Worm (Caenorhabditis elegans): Measurements from ENCODE around the gene srbc-17.

srbc-17 gene

DNA sequence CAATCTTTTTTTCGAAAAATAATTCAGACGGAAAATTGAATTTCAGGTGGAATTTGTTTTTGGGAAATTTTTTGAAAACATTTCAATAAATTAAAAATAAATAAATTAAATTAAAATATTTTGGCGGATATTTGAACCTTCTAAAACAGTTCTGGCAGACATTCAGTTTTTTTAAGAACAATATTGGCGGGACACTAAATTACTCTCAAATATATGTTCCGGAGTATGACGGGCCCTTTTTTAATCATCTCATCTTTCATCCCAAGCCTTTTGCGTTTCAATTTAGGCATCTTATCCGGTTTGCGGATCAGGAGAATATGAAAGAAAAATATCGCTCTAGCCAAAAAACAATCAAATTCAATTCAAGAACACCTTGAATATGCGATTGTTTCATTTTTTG, 29.3 kb downstream of the srbc-17 start, which contains the start of gene svh-11:
TSS of gene svh-11 (plus strand) at position 301 of the 400 bp plus-strand sequence.
- no peak for TF ChIP-seq tag-97 (GFP tag; IDR thresholded peaks at IDR 0.05)

DNA sequence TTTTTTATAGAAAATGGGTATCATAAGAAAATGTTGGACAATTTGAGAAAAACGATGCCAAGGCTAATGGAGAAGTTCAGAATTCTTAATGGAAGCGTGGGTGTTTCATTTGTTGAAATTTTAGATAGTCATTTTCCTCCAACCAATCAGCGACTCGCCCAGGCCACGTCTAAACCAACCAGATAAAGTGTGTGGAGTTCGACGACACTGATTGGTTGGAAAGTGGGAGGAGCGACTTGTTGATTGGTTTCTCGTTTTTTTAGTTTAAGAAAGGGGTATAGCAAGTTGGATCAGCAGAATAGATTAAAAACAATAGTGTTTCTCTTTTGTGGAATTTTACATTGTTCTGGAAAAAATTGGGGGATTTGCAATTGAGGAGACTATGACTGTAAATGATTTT, 30.0 kb downstream of the srbc-17 start:
- TF ChIP-seq lin-13 (GFP tag; optimal IDR thresholded peaks at IDR 0.05) (no peak), nhr-102 (tag; optimal IDR thresholded peaks at IDR 0.05) (no peak), Y75B8A.6 (GFP tag; IDR thresholded peaks at IDR 0.05) (no peak), Y105C5A.15 (GFP tag; IDR thresholded peaks at IDR 0.05) (no peak), unc-62 (GFP tag; optimal IDR thresholded peaks at IDR 0.05 in 1 of 2) (no peak), unc-62 (tag; optimal IDR thresholded peaks at IDR 0.05) (no peak), nhr-48 (tag; optimal IDR thresholded peaks at IDR 0.05) (no peak), Y48G9A.11 (GFP tag; IDR thresholded peaks at IDR 0.05) (no peak), nhr-237 (tag; optimal IDR thresholded peaks at IDR 0.05) (no peak)

DNA sequence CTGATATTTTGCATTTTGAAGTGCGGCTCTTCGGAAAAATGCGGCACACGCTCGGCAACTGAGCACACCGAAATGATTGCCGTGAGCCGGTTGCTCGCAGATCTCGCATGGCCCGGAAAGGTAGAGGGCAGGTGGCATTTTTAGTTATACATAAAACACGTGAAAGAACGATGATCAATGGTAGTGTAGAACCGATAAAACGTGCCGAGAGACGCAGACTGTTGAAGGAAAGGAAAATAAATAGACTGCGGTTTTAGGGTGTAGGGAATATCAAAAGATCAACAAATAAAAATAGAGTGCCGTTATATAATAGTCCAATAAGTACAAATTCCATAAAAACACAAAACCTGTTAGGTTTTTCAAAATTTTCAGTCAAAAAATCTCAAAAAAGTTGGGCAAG, 34.4 kb downstream of the srbc-17 start, which contains the start of gene nhr-133:
TSS of gene nhr-133 (minus strand) at position 183 of the 400 bp plus-strand sequence.
- TF ChIP-seq F44E2.7 (GFP tag; IDR thresholded peaks at IDR 0.05) (no peak), pha-4 (GFP tag; IDR thresholded peaks at IDR 0.05) (no peak), pha-4 (tag; optimal IDR thresholded peaks at IDR 0.05) (peak; percentile 9), ztf-11 (tag; optimal IDR thresholded peaks at IDR 0.05) (no peak), dmd-6 (GFP tag; IDR thresholded peaks at IDR 0.05) (peak; percentile 50; the same call in 1 of the 2 replicates), aha-1 (tag) (no peak), mes-2 (tag; optimal IDR thresholded peaks at IDR 0.05; ENCODE audit: poor library complexity, severe bottlenecking) (peak; percentile 6), nhr-28 (tag; optimal IDR thresholded peaks at IDR 0.05) (peak; percentile 80), lsy-2 (tag; optimal IDR thresholded peaks at IDR 0.05) (no peak), daf-8 (GFP tag; IDR thresholded peaks at IDR 0.05) (no peak), fkh-10 (GFP tag; optimal IDR thresholded peaks at IDR 0.05) (no peak), mdl-1 (tag; optimal IDR thresholded peaks at IDR 0.05) (peak; percentile 12 to 79), mdt-29 (GFP tag; IDR thresholded peaks at IDR 0.05) (no peak), hlh-11 (tag; optimal IDR thresholded peaks at IDR 0.05) (peak; percentile 40), php-3 (GFP tag; IDR thresholded peaks at IDR 0.05) (no peak), hlh-30 (tag; optimal IDR thresholded peaks at IDR 0.05; ENCODE audit: insufficient read depth) (peak; percentile 83), ceh-44 (GFP tag; IDR thresholded peaks at IDR 0.05) (no peak), ZK546.5 (tag; optimal IDR thresholded peaks at IDR 0.05) (no peak), rbr-2 (tag; optimal IDR thresholded peaks at IDR 0.05) (no peak), daf-16 (GFP tag; optimal IDR thresholded peaks at IDR 0.05) (no peak), daf-16 (tag; optimal IDR thresholded peaks at IDR 0.05) (peak; percentile 45), F49E8.2 (tag; optimal IDR thresholded peaks at IDR 0.05; ENCODE audit: borderline replicate concordance) (no peak), lin-29 (GFP tag; IDR thresholded peaks at IDR 0.05) (no peak), nhr-42 (GFP tag; IDR thresholded peaks at IDR 0.05) (no peak), R02D3.7 (tag; optimal IDR thresholded peaks at IDR 0.05) (no peak), egl-27 (tag; optimal IDR thresholded peaks at IDR 0.05) (no peak), gei-8 (GFP tag; optimal IDR thresholded peaks at IDR 0.05) (no peak), spr-3 (GFP tag; optimal IDR thresholded peaks at IDR 0.05) (no peak), nhr-25 (tag; optimal IDR thresholded peaks at IDR 0.05; ENCODE audit: borderline replicate concordance, insufficient read depth) (no peak), dve-1 (tag; optimal IDR thresholded peaks at IDR 0.05; ENCODE audit: insufficient read depth) (peak; percentile 55), nhr-237 (tag; optimal IDR thresholded peaks at IDR 0.05) (no peak), unc-130 (GFP tag; optimal IDR thresholded peaks at IDR 0.05) (no peak), F37D6.2 (tag; optimal IDR thresholded peaks at IDR 0.05) (no peak), nhr-111 (GFP tag; optimal IDR thresholded peaks at IDR 0.05) (no peak), ama-1 (optimal IDR thresholded peaks at IDR 0.05) (no peak), mep-1 (tag; optimal IDR thresholded peaks at IDR 0.05) (no peak), ceh-32 (tag; optimal IDR thresholded peaks at IDR 0.05; ENCODE audit: poor library complexity) (no peak), lin-39 (tag; optimal IDR thresholded peaks at IDR 0.05) (no peak), zip-2 (tag; optimal IDR thresholded peaks at IDR 0.05) (no peak), mxl-3 (GFP tag; optimal IDR thresholded peaks at IDR 0.05) (peak; percentile 81)

Measured in whole organism, L4 larva.